Fruit fly (Drosophila melanogaster): ENCODE measurements around the gene Paf-AHalpha.

dm6 chrX:15785429-15786239 is at the start of gene Paf-AHalpha, which contains the start of gene mRpS30:
- TF ChIP-seq CG14655 (GFP tag; optimal IDR thresholded peaks at IDR 0.05), result no peak
- no peak for TF ChIP-seq CG4496 (GFP tag; IDR thresholded peaks at IDR 0.05)
- no peak for TF ChIP-seq CG13204 (GFP tag; optimal IDR thresholded peaks at IDR 0.05)
- TF ChIP-seq CG32121 (GFP tag; IDR thresholded peaks at IDR 0.05), result no peak
- TF ChIP-seq Pif1A (GFP tag; optimal IDR thresholded peaks at IDR 0.05), result no peak
